Fruit fly (Drosophila melanogaster) whole organism, embryonic: ENCODE results near the gene CG45066.

Experiments used
- Atf6 ChIP-seq: fragments of 200-800 bp; sonication (Bioruptor generic); IDR thresholded peaks from 2 replicates; pipeline ENCODE4 v1.3.6; 2022; ENCODE audit warnings: missing biosample characterization, missing genetic modification characterization
- Blimp-1 ChIP-seq: fragments of 200-800 bp; sonication (Bioruptor generic); optimal IDR thresholded peaks from 3 replicates; lab custom pipeline; 2018; ENCODE audit warnings: missing biosample characterization, missing genetic modification characterization, mild to moderate bottlenecking, moderate library complexity, missing genetic modification reagents
- C15 ChIP-seq: fragments of 200-800 bp; sonication (Bioruptor generic); IDR thresholded peaks from 3 replicates; pipeline ENCODE4 v1.3.6; 2022; ENCODE audit warnings: missing biosample characterization, missing genetic modification characterization
- CG10431 ChIP-seq: fragments of 200-800 bp; sonication (Bioruptor generic); optimal IDR thresholded peaks from 3 replicates; lab custom pipeline; 2018; ENCODE audit warnings: missing biosample characterization, mild to moderate bottlenecking, missing genetic modification characterization
- CG12236 ChIP-seq: fragments of 200-800 bp; sonication (Bioruptor generic); optimal IDR thresholded peaks from 2 replicates; lab custom pipeline; 2016; ENCODE audit warnings: missing biosample characterization, missing genetic modification characterization
- CG12744 ChIP-seq: fragments of 200-800 bp; sonication (Bioruptor generic); optimal IDR thresholded peaks from 2 replicates; lab custom pipeline; 2016; ENCODE audit warnings: missing biosample characterization, missing genetic modification characterization
- CG13775 ChIP-seq: fragments of 200-800 bp; sonication (Bioruptor generic); optimal IDR thresholded peaks from 3 replicates; lab custom pipeline; 2017; ENCODE audit warnings: missing biosample characterization, mild to moderate bottlenecking, missing genetic modification characterization
- CG14667 ChIP-seq: fragments of 200-800 bp; sonication (Bioruptor generic); IDR thresholded peaks from 2 replicates; pipeline ENCODE4 v1.3.6; 2022; ENCODE audit warnings: missing biosample characterization, missing genetic modification characterization
- CG15696 ChIP-seq: fragments of 200-800 bp; sonication (Bioruptor generic); optimal IDR thresholded peaks from 2 replicates; lab custom pipeline; 2019; ENCODE audit warnings: missing biosample characterization, mild to moderate bottlenecking, missing genetic modification characterization, moderate library complexity
- CG16863 ChIP-seq: fragments of 200-800 bp; sonication (Bioruptor generic); optimal IDR thresholded peaks from 3 replicates; lab custom pipeline; 2016; ENCODE audit warnings: missing biosample characterization, missing genetic modification characterization
- CG17186 ChIP-seq: fragments of 200-800 bp; sonication (Bioruptor generic); optimal IDR thresholded peaks from 3 replicates; lab custom pipeline; 2017; ENCODE audit warnings: missing biosample characterization, missing genetic modification reagents, missing genetic modification characterization
- CG17359 ChIP-seq: fragments of 200-800 bp; sonication (Bioruptor generic); optimal IDR thresholded peaks from 3 replicates; lab custom pipeline; 2018; ENCODE audit warnings: missing biosample characterization, mild to moderate bottlenecking, missing genetic modification characterization, moderate library complexity
- CG18764 ChIP-seq: fragments of 200-800 bp; sonication (Bioruptor generic); optimal IDR thresholded peaks from 3 replicates; lab custom pipeline; 2016; ENCODE audit warnings: missing biosample characterization, missing genetic modification characterization
- CG31365 ChIP-seq: fragments of 200-800 bp; sonication (Bioruptor generic); optimal IDR thresholded peaks from 2 replicates; lab custom pipeline; 2018; ENCODE audit warnings: missing biosample characterization, mild to moderate bottlenecking, missing genetic modification characterization
- CG3995 ChIP-seq: fragments of 200-800 bp; sonication (Bioruptor generic); optimal IDR thresholded peaks from 3 replicates; lab custom pipeline; 2016; ENCODE audit warnings: missing biosample characterization, missing genetic modification characterization
- CG7745 ChIP-seq: fragments of 200-800 bp; sonication (Bioruptor generic); optimal IDR thresholded peaks from 2 replicates; lab custom pipeline; 2018; ENCODE audit warnings: missing biosample characterization, mild to moderate bottlenecking, missing genetic modification characterization, moderate library complexity
- CrebB ChIP-seq: fragments of 200-800 bp; sonication (Bioruptor generic); optimal IDR thresholded peaks from 3 replicates; lab custom pipeline; 2018; ENCODE audit warnings: missing biosample characterization, mild to moderate bottlenecking, missing genetic modification characterization
- D19A ChIP-seq: fragments of 200-800 bp; optimal IDR thresholded peaks from 3 replicates; lab custom pipeline; 2019; ENCODE audit warnings: missing biosample characterization, mild to moderate bottlenecking, missing genetic modification characterization, moderate library complexity
- Dfd ChIP-seq, 2 experiments: fragments of >200 bp; optimal IDR thresholded peaks; 2 replicates each; lab custom pipeline; 2017; ENCODE audit warnings: missing biosample characterization in 2 of 2, missing genetic modification characterization in 2 of 2
- Dip2 ChIP-seq: fragments of 200-800 bp; sonication (Bioruptor generic); IDR thresholded peaks from 2 replicates; pipeline ENCODE4 v1.3.6; 2022; ENCODE audit warnings: missing biosample characterization, missing genetic modification characterization
- Eip74EF ChIP-seq, 2 experiments: fragments of 200-800 bp in 1 of 2; fragments of >200 bp in 1 of 2; sonication (Bioruptor generic) in 1 of 2; optimal IDR thresholded peaks; 2 replicates each; lab custom pipeline; 2017 to 2019; ENCODE audit warnings: missing biosample characterization in 2 of 2, missing genetic modification characterization in 2 of 2, mild to moderate bottlenecking in 1 of 2, moderate library complexity in 1 of 2
- H2.0 ChIP-seq: fragments of 200-800 bp; sonication (Bioruptor generic); IDR thresholded peaks from 2 replicates; pipeline ENCODE4 v1.3.6; 2022; ENCODE audit warnings: missing biosample characterization, missing genetic modification characterization
- Hr39 ChIP-seq: fragments of >200 bp; optimal IDR thresholded peaks from 2 replicates; lab custom pipeline; 2017
- Hr78 ChIP-seq, 2 experiments: fragments of 200-800 bp in 1 of 2; fragments of >200 bp in 1 of 2; sonication (Bioruptor generic) in 1 of 2; optimal IDR thresholded peaks; 2 replicates each; lab custom pipeline; 2017 to 2019; ENCODE audit warnings: missing biosample characterization in 2 of 2, missing genetic modification characterization in 2 of 2, mild to moderate bottlenecking in 1 of 2, moderate library complexity in 1 of 2
- MBD-R2 ChIP-seq: fragments of 200-800 bp; sonication (Bioruptor generic); IDR thresholded peaks from 2 replicates; pipeline ENCODE4 v1.3.6; 2022; ENCODE audit warnings: missing biosample characterization, missing genetic modification characterization
- Scr ChIP-seq: fragments of 200-800 bp; sonication (Bioruptor generic); IDR thresholded peaks from 2 replicates; pipeline ENCODE4 v1.3.6; 2022; ENCODE audit warnings: missing biosample characterization, missing genetic modification characterization; ENCODE audit not compliant: partially characterized antibody
- Sry-δ ChIP-seq: fragments of 200-800 bp; sonication (Bioruptor generic); optimal IDR thresholded peaks from 2 replicates; lab custom pipeline; 2016; ENCODE audit warnings: missing biosample characterization, missing genetic modification characterization
- Stat92E ChIP-seq, 3 experiments: fragments of >200 bp in 2 of 3; fragments of 200-800 bp in 1 of 3; sonication (Bioruptor generic) in 1 of 3; optimal IDR thresholded peaks; 2 replicates each; lab custom pipeline; 2017 to 2019; ENCODE audit warnings: missing biosample characterization in 3 of 3, missing genetic modification characterization in 3 of 3, mild to moderate bottlenecking in 1 of 3, moderate library complexity in 1 of 3
- Taf1 ChIP-seq: fragments of 200-800 bp; sonication (Bioruptor generic); IDR thresholded peaks from 2 replicates; pipeline ENCODE4 v1.3.6; 2022; ENCODE audit warnings: missing biosample characterization, missing genetic modification characterization
- amos ChIP-seq: fragments of 200-800 bp; sonication (Bioruptor generic); IDR thresholded peaks from 2 replicates; pipeline ENCODE4 v1.3.6; 2022; ENCODE audit warnings: missing biosample characterization, missing genetic modification characterization; ENCODE audit not compliant: partially characterized antibody
- aop ChIP-seq: fragments of 200-800 bp; sonication (Bioruptor generic); IDR thresholded peaks from 2 replicates; pipeline ENCODE4 v1.3.6; 2022; ENCODE audit warnings: missing biosample characterization, missing genetic modification characterization
- cas ChIP-seq: fragments of 200-800 bp; sonication (Bioruptor generic); IDR thresholded peaks from 2 replicates; pipeline ENCODE4 v1.3.6; 2022; ENCODE audit warnings: missing biosample characterization, missing genetic modification characterization
- dati ChIP-seq: fragments of 200-800 bp; sonication (Bioruptor generic); IDR thresholded peaks from 2 replicates; pipeline ENCODE4 v1.3.6; 2022; ENCODE audit warnings: missing biosample characterization, missing genetic modification characterization
- fd64A ChIP-seq: fragments of 200-800 bp; sonication (Bioruptor generic); optimal IDR thresholded peaks from 3 replicates; lab custom pipeline; 2018; ENCODE audit warnings: missing biosample characterization, mild to moderate bottlenecking, missing genetic modification characterization
- fu2 ChIP-seq: fragments of 200-800 bp; sonication (Bioruptor generic); optimal IDR thresholded peaks from 2 replicates; lab custom pipeline; 2016; ENCODE audit warnings: missing biosample characterization, missing genetic modification characterization
- gce ChIP-seq: fragments of 200-800 bp; sonication (Bioruptor generic); IDR thresholded peaks from 3 replicates; pipeline ENCODE4 v1.3.6; 2022; ENCODE audit warnings: missing biosample characterization, missing genetic modification characterization
- ham ChIP-seq: fragments of 200-800 bp; sonication (Bioruptor generic); IDR thresholded peaks from 2 replicates; pipeline ENCODE4 v1.3.6; 2022; ENCODE audit warnings: missing biosample characterization, missing genetic modification characterization
- hkb ChIP-seq, 2 experiments: fragments of 200-800 bp in 1 of 2; fragments of >200 bp in 1 of 2; sonication (Bioruptor generic) in 1 of 2; IDR thresholded peaks in 1 of 2; optimal IDR thresholded peaks in 1 of 2; 2 replicates each; pipeline versions ENCODE4 v1.3.6 to Lab custom; 2017 to 2022; ENCODE audit warnings: missing biosample characterization in 1 of 2, missing genetic modification characterization in 1 of 2
- jumu ChIP-seq: fragments of 200-800 bp; sonication (Bioruptor generic); optimal IDR thresholded peaks from 3 replicates; lab custom pipeline; 2016; ENCODE audit warnings: missing biosample characterization, missing genetic modification characterization
- kni ChIP-seq: fragments of 200-800 bp; sonication (Bioruptor generic); optimal IDR thresholded peaks from 3 replicates; lab custom pipeline; 2017; ENCODE audit warnings: mild to moderate bottlenecking, missing biosample characterization, missing genetic modification reagents, missing genetic modification characterization
- knrl ChIP-seq: fragments of 200-800 bp; sonication (Bioruptor generic); IDR thresholded peaks from 3 replicates; pipeline ENCODE4 v1.3.6; 2022; ENCODE audit warnings: missing biosample characterization, missing genetic modification characterization; ENCODE audit not compliant: partially characterized antibody
- pnt ChIP-seq: fragments of 200-800 bp; sonication (Bioruptor generic); optimal IDR thresholded peaks from 3 replicates; lab custom pipeline; 2016; ENCODE audit warnings: missing biosample characterization, missing genetic modification characterization
- schlank ChIP-seq: fragments of 200-800 bp; sonication (Bioruptor generic); optimal IDR thresholded peaks from 2 replicates; lab custom pipeline; 2018; ENCODE audit warnings: missing biosample characterization, mild to moderate bottlenecking, missing genetic modification characterization
- sima ChIP-seq: fragments of 200-800 bp; sonication (Bioruptor generic); optimal IDR thresholded peaks from 2 replicates; lab custom pipeline; 2016; ENCODE audit warnings: missing biosample characterization, missing genetic modification characterization
- slp2 ChIP-seq: fragments of 200-800 bp; sonication (Bioruptor generic); optimal IDR thresholded peaks from 2 replicates; lab custom pipeline; 2016; ENCODE audit warnings: missing biosample characterization, missing genetic modification characterization
- wek ChIP-seq: fragments of 200-800 bp; sonication (Bioruptor generic); optimal IDR thresholded peaks from 3 replicates; lab custom pipeline; 2018; ENCODE audit warnings: missing biosample characterization, mild to moderate bottlenecking, missing genetic modification characterization, moderate library complexity
- zfh2 ChIP-seq: fragments of 200-800 bp; sonication (Bioruptor generic); optimal IDR thresholded peaks from 2 replicates; lab custom pipeline; 2016; ENCODE audit warnings: missing biosample characterization, missing genetic modification characterization

Gene CG45066

dm6 chr3L:3106908-3107821 is 3.9 kb downstream of the CG45066 start, which contains the start of gene Cht7 (continued):
- TF ChIP-seq ham (GFP tag; lab: Robert Waterston, UW) (peak; percentile 61; the same call in 1 of the 2 replicates), CG31365 (peak; percentile 20), kni (peak; percentile 65), cas (0 out of 2 replicates have a peak, but pooled peaks have one; percentile 17), Scr (GFP tag; lab: Robert Waterston, UW) (no peak), schlank (tag; lab: Kevin White, UChicago) (peak; percentile 28), Hr78 (GFP tag; optimal IDR thresholded peaks at IDR 0.05; lab: Kevin White, UChicago) (peak in 1 of 2 experiments; percentile 46), pnt (GFP tag; lab: Kevin White, UChicago) (peak; percentile 54), slp2 (peak; percentile 57), Atf6 (GFP tag; lab: Robert Waterston, UW) (peak; percentile 86), CG10431 (GFP tag; lab: Kevin White, UChicago) (peak; percentile 69), sima (GFP tag; lab: Kevin White, UChicago) (no peak), amos (GFP tag; lab: Robert Waterston, UW) (no peak), CG12236 (GFP tag; lab: Kevin White, UChicago) (no peak), CG14667 (GFP tag; lab: Robert Waterston, UW) (peak; percentile 73), Dfd (GFP tag; optimal IDR thresholded peaks at IDR 0.05; lab: Kevin White, UChicago) (no peak), CG17359 (tag; lab: Kevin White, UChicago) (peak; percentile 80), hkb (optimal IDR thresholded peaks at IDR 0.05; lab: Kevin White, UChicago) (no peak), hkb (GFP tag; IDR thresholded peaks at IDR 0.05; lab: Robert Waterston, UW) (peak; percentile 91), dati (GFP tag; lab: Robert Waterston, UW) (peak; percentile 14; the same call in 1 of the 2 replicates), CG18764 (peak; percentile 47), CG15696 (tag; lab: Kevin White, UChicago) (peak; percentile 37), Sry-δ (GFP tag; lab: Kevin White, UChicago) (no peak), Taf1 (GFP tag; lab: Robert Waterston, UW) (no peak), fd64A (GFP tag; lab: Kevin White, UChicago) (peak; percentile 41), Dip2 (no peak; the same call in 1 of the 2 replicates), fu2 (GFP tag; lab: Kevin White, UChicago) (peak; percentile 18), aop (GFP tag; lab: Robert Waterston, UW) (no peak), H2.0 (GFP tag; lab: Robert Waterston, UW) (peak; percentile 77), MBD-R2 (GFP tag; lab: Robert Waterston, UW) (peak; percentile 49), Blimp-1 (GFP tag; lab: Kevin White, UChicago) (peak; percentile 77), Hr39 (lab: Kevin White, UChicago) (no peak), CG7745 (tag; lab: Kevin White, UChicago) (no peak), CG12744 (GFP tag; lab: Kevin White, UChicago) (peak; percentile 70), D19A (peak; percentile 76), CrebB (tag; lab: Kevin White, UChicago) (peak; percentile 56), CG13775 (GFP tag; lab: Kevin White, UChicago) (peak; percentile 83), zfh2 (GFP tag; lab: Kevin White, UChicago) (peak; percentile 56), gce (peak; percentile 73; the same call in 2 of the 3 replicates), jumu (GFP tag; lab: Kevin White, UChicago) (peak; percentile 57), knrl (GFP tag; lab: Robert Waterston, UW) (no peak), wek (GFP tag; lab: Kevin White, UChicago) (peak; percentile 15), C15 (GFP tag; lab: Robert Waterston, UW) (no peak), CG3995 (peak; percentile 21), CG16863 (peak; percentile 79), CG17186 (GFP tag; lab: Kevin White, UChicago) (peak; percentile 18), Stat92E (GFP tag; optimal IDR thresholded peaks at IDR 0.05; lab: Kevin White, UChicago) (no peak), Eip74EF (GFP tag; optimal IDR thresholded peaks at IDR 0.05; lab: Kevin White, UChicago) (peak in 1 of 2 experiments; percentile 89)
